Fruit fly (Drosophila melanogaster) whole organism, embryonic: Measurements from ENCODE around the gene Kdm3.

Experiments
- CG10462 ChIP-seq: fragments of 200-800 bp; sonication (Bioruptor generic); optimal IDR thresholded peaks from 2 replicates; lab custom pipeline; 2016; ENCODE audit warnings: missing biosample characterization, missing genetic modification characterization
- CG10543 ChIP-seq: fragments of 200-800 bp; sonication (Bioruptor generic); optimal IDR thresholded peaks from 3 replicates; lab custom pipeline; 2017; ENCODE audit warnings: missing biosample characterization, mild to moderate bottlenecking, missing genetic modification characterization, moderate library complexity
- CG12299 ChIP-seq: fragments of 200-800 bp; sonication (Bioruptor generic); optimal IDR thresholded peaks from 2 replicates; lab custom pipeline; 2018; ENCODE audit warnings: missing biosample characterization, mild to moderate bottlenecking, missing genetic modification characterization
- CG13296 ChIP-seq: fragments of 200-800 bp; sonication (Bioruptor generic); optimal IDR thresholded peaks from 3 replicates; lab custom pipeline; 2018; ENCODE audit warnings: missing biosample characterization, mild to moderate bottlenecking, missing genetic modification characterization
- CG13424 ChIP-seq: fragments of 200-800 bp; sonication (Bioruptor generic); optimal IDR thresholded peaks from 2 replicates; lab custom pipeline; 2019; ENCODE audit warnings: missing biosample characterization, mild to moderate bottlenecking, missing genetic modification characterization, moderate library complexity
- CG14014 ChIP-seq: fragments of 200-800 bp; sonication (Bioruptor generic); IDR thresholded peaks from 2 replicates; pipeline ENCODE4 v1.3.6; 2022; ENCODE audit warnings: missing biosample characterization, missing genetic modification characterization
- CG1602 ChIP-seq: fragments of 200-800 bp; sonication (Bioruptor generic); optimal IDR thresholded peaks from 3 replicates; lab custom pipeline; 2016; ENCODE audit warnings: missing biosample characterization, missing genetic modification characterization
- CG1603 ChIP-seq: fragments of 200-800 bp; sonication (Bioruptor generic); optimal IDR thresholded peaks from 2 replicates; lab custom pipeline; 2019; ENCODE audit warnings: missing biosample characterization, mild to moderate bottlenecking, missing genetic modification characterization, moderate library complexity
- CG1647 ChIP-seq: fragments of 200-800 bp; sonication (Bioruptor generic); optimal IDR thresholded peaks from 3 replicates; lab custom pipeline; 2016; ENCODE audit warnings: missing biosample characterization, missing genetic modification characterization
- CG17186 ChIP-seq: fragments of 200-800 bp; sonication (Bioruptor generic); optimal IDR thresholded peaks from 3 replicates; lab custom pipeline; 2017; ENCODE audit warnings: missing biosample characterization, missing genetic modification reagents, missing genetic modification characterization
- CG2202 ChIP-seq: fragments of 200-800 bp; sonication (Bioruptor generic); optimal IDR thresholded peaks from 2 replicates; lab custom pipeline; 2018; ENCODE audit warnings: missing biosample characterization, mild to moderate bottlenecking, missing genetic modification characterization
- CG2712 ChIP-seq: fragments of 200-800 bp; optimal IDR thresholded peaks from 3 replicates; lab custom pipeline; 2019; ENCODE audit warnings: missing biosample characterization, mild to moderate bottlenecking, missing genetic modification characterization, moderate library complexity
- CG31224 ChIP-seq: fragments of 200-800 bp; sonication (Bioruptor generic); IDR thresholded peaks from 2 replicates; pipeline ENCODE4 v1.3.6; 2022; ENCODE audit warnings: missing biosample characterization, missing genetic modification characterization
- CG3847 ChIP-seq: fragments of 200-800 bp; sonication (Bioruptor generic); IDR thresholded peaks from 2 replicates; pipeline ENCODE4 v1.3.6; 2022; ENCODE audit warnings: missing biosample characterization, missing genetic modification characterization
- CG6654 ChIP-seq: fragments of 200-800 bp; sonication (Bioruptor generic); optimal IDR thresholded peaks from 2 replicates; lab custom pipeline; 2017; ENCODE audit warnings: missing biosample characterization, mild to moderate bottlenecking, missing genetic modification characterization
- CG7839 ChIP-seq: fragments of 200-800 bp; sonication (Bioruptor generic); optimal IDR thresholded peaks from 3 replicates; lab custom pipeline; 2018; ENCODE audit warnings: missing biosample characterization, mild to moderate bottlenecking, missing genetic modification characterization, moderate library complexity
- CG8478 ChIP-seq: fragments of >200 bp; optimal IDR thresholded peaks from 2 replicates; lab custom pipeline; 2018
- CG9437 ChIP-seq: fragments of 200-800 bp; sonication (Bioruptor generic); optimal IDR thresholded peaks from 2 replicates; lab custom pipeline; 2018; ENCODE audit warnings: missing biosample characterization, mild to moderate bottlenecking, missing genetic modification characterization
- CG9727 ChIP-seq: fragments of 200-800 bp; sonication (Bioruptor generic); optimal IDR thresholded peaks from 3 replicates; lab custom pipeline; 2017; ENCODE audit warnings: missing biosample characterization, mild to moderate bottlenecking, missing genetic modification characterization
- CG9797 ChIP-seq: fragments of 200-800 bp; sonication (Bioruptor generic); optimal IDR thresholded peaks from 3 replicates; lab custom pipeline; 2018; ENCODE audit warnings: missing biosample characterization, mild to moderate bottlenecking, missing genetic modification characterization
- Deaf1 ChIP-seq: fragments of 200-800 bp; optimal IDR thresholded peaks from 3 replicates; lab custom pipeline; 2019; ENCODE audit warnings: missing biosample characterization, mild to moderate bottlenecking, missing genetic modification characterization, moderate library complexity
- Drgx ChIP-seq: fragments of 200-800 bp; sonication (Bioruptor generic); IDR thresholded peaks from 2 replicates; pipeline ENCODE4 v1.3.6; 2022; ENCODE audit warnings: missing biosample characterization, missing genetic modification characterization
- HHEX ChIP-seq: fragments of 200-800 bp; sonication (Bioruptor generic); optimal IDR thresholded peaks from 3 replicates; lab custom pipeline; 2017; ENCODE audit warnings: missing biosample characterization, mild to moderate bottlenecking, missing genetic modification characterization, missing genetic modification reagents
- Hr39 ChIP-seq: fragments of >200 bp; optimal IDR thresholded peaks from 2 replicates; lab custom pipeline; 2017
- Jarid2 ChIP-seq: fragments of 200-800 bp; sonication (Bioruptor generic); optimal IDR thresholded peaks from 3 replicates; lab custom pipeline; 2017; ENCODE audit warnings: mild to moderate bottlenecking, missing biosample characterization, missing genetic modification reagents, missing genetic modification characterization
- Sin3A ChIP-seq: fragments of >200 bp; optimal IDR thresholded peaks from 2 replicates; lab custom pipeline; 2018
- TFAM ChIP-seq: fragments of 200-800 bp; sonication (Bioruptor generic); optimal IDR thresholded peaks from 2 replicates; lab custom pipeline; 2017; ENCODE audit warnings: missing biosample characterization, missing genetic modification characterization, inconsistent platforms
- Taf1 ChIP-seq: fragments of 200-800 bp; sonication (Bioruptor generic); IDR thresholded peaks from 2 replicates; pipeline ENCODE4 v1.3.6; 2022; ENCODE audit warnings: missing biosample characterization, missing genetic modification characterization
- ab ChIP-seq: fragments of 200-800 bp; sonication (Bioruptor generic); optimal IDR thresholded peaks from 2 replicates; lab custom pipeline; 2016; ENCODE audit warnings: missing biosample characterization, missing genetic modification characterization
- ap ChIP-seq: fragments of 200-800 bp; sonication (Bioruptor generic); IDR thresholded peaks from 2 replicates; pipeline ENCODE4 v1.3.6; 2022; ENCODE audit warnings: missing biosample characterization, missing genetic modification characterization
- bsh ChIP-seq, 2 experiments: fragments of 200-800 bp; sonication (Bioruptor generic); optimal IDR thresholded peaks; 2 replicates each; lab custom pipeline; 2017 to 2018; ENCODE audit warnings: mild to moderate bottlenecking in 2 of 2, missing biosample characterization in 2 of 2, missing genetic modification characterization in 2 of 2, moderate library complexity in 1 of 2
- cad ChIP-seq: fragments of >200 bp; optimal IDR thresholded peaks from 2 replicates; lab custom pipeline; 2017; ENCODE audit warnings: missing biosample characterization, missing genetic modification characterization
- ci ChIP-seq: fragments of 200-800 bp; sonication (Bioruptor generic); IDR thresholded peaks from 3 replicates; pipeline ENCODE4 v1.3.6; 2022; ENCODE audit warnings: missing biosample characterization, missing genetic modification characterization
- dm ChIP-seq: fragments of 200-800 bp; sonication (Bioruptor generic); optimal IDR thresholded peaks from 3 replicates; lab custom pipeline; 2016; ENCODE audit warnings: missing biosample characterization, missing genetic modification characterization
- dmrt99B ChIP-seq: fragments of 200-800 bp; sonication (Bioruptor generic); optimal IDR thresholded peaks from 2 replicates; lab custom pipeline; 2018; ENCODE audit warnings: missing biosample characterization, mild to moderate bottlenecking, missing genetic modification characterization, moderate library complexity
- en ChIP-seq: fragments of 200-800 bp; sonication (Bioruptor generic); optimal IDR thresholded peaks from 2 replicates; lab custom pipeline; 2016; ENCODE audit warnings: missing biosample characterization, missing genetic modification characterization
- eve ChIP-seq, 2 experiments: fragments of >200 bp; optimal IDR thresholded peaks; 2 replicates each; lab custom pipeline; 2017; ENCODE audit warnings: missing biosample characterization in 2 of 2, missing genetic modification characterization in 2 of 2
- ewg ChIP-seq: fragments of 200-800 bp; sonication (Bioruptor generic); optimal IDR thresholded peaks from 3 replicates; lab custom pipeline; 2017; ENCODE audit warnings: mild to moderate bottlenecking, missing biosample characterization, missing genetic modification reagents, missing genetic modification characterization
- exex ChIP-seq: fragments of 200-800 bp; sonication (Bioruptor generic); optimal IDR thresholded peaks from 4 replicates; lab custom pipeline; 2018; ENCODE audit warnings: missing biosample characterization, mild to moderate bottlenecking, missing genetic modification characterization, moderate library complexity
- fd64A ChIP-seq: fragments of 200-800 bp; sonication (Bioruptor generic); optimal IDR thresholded peaks from 3 replicates; lab custom pipeline; 2018; ENCODE audit warnings: missing biosample characterization, mild to moderate bottlenecking, missing genetic modification characterization
- hkb ChIP-seq, 2 experiments: fragments of 200-800 bp in 1 of 2; fragments of >200 bp in 1 of 2; sonication (Bioruptor generic) in 1 of 2; IDR thresholded peaks in 1 of 2; optimal IDR thresholded peaks in 1 of 2; 2 replicates each; pipeline versions ENCODE4 v1.3.6 to Lab custom; 2017 to 2022; ENCODE audit warnings: missing biosample characterization in 1 of 2, missing genetic modification characterization in 1 of 2
- luna ChIP-seq: fragments of 200-800 bp; sonication (Bioruptor generic); optimal IDR thresholded peaks from 2 replicates; lab custom pipeline; 2016; ENCODE audit warnings: missing biosample characterization, missing genetic modification characterization
- mirr ChIP-seq: fragments of 200-800 bp; sonication (Bioruptor generic); optimal IDR thresholded peaks from 3 replicates; lab custom pipeline; 2018; ENCODE audit warnings: missing biosample characterization, mild to moderate bottlenecking, missing genetic modification characterization
- p53 ChIP-seq: fragments of 200-800 bp; sonication (Bioruptor generic); optimal IDR thresholded peaks from 2 replicates; lab custom pipeline; 2016; ENCODE audit warnings: missing biosample characterization, missing genetic modification characterization
- pum ChIP-seq: fragments of 200-800 bp; sonication (Bioruptor generic); optimal IDR thresholded peaks from 2 replicates; lab custom pipeline; 2016; ENCODE audit warnings: missing biosample characterization, missing genetic modification characterization
- ro ChIP-seq: fragments of 200-800 bp; sonication (Bioruptor generic); IDR thresholded peaks from 2 replicates; pipeline ENCODE4 v1.3.6; 2022; ENCODE audit warnings: missing biosample characterization, missing genetic modification characterization
- row ChIP-seq: fragments of 200-800 bp; sonication (Bioruptor generic); IDR thresholded peaks from 3 replicates; pipeline ENCODE4 v1.3.6; 2022; ENCODE audit warnings: missing biosample characterization, missing genetic modification characterization
- shn ChIP-seq: fragments of 200-800 bp; sonication (Bioruptor generic); optimal IDR thresholded peaks from 3 replicates; lab custom pipeline; 2016; ENCODE audit warnings: missing biosample characterization, missing genetic modification characterization
- sob ChIP-seq: fragments of 200-800 bp; sonication (Bioruptor generic); IDR thresholded peaks from 2 replicates; pipeline ENCODE4 v1.3.6; 2022; ENCODE audit warnings: missing biosample characterization, missing genetic modification characterization
- trh ChIP-seq: fragments of 200-800 bp; sonication (Bioruptor generic); optimal IDR thresholded peaks from 2 replicates; lab custom pipeline; 2016; ENCODE audit warnings: missing biosample characterization, missing genetic modification characterization
- tx ChIP-seq: fragments of 200-800 bp; sonication (Bioruptor generic); optimal IDR thresholded peaks from 2 replicates; lab custom pipeline; 2016; ENCODE audit warnings: missing biosample characterization, missing genetic modification characterization
- wor ChIP-seq: fragments of 200-800 bp; sonication (Bioruptor generic); IDR thresholded peaks from 2 replicates; pipeline ENCODE4 v1.3.6; 2022; ENCODE audit warnings: missing biosample characterization, missing genetic modification characterization

The Kdm3 gene

dm6 chr3R:9534125-9534496 lies 18.3 kb downstream of the Kdm3 start (continued):
- TF ChIP-seq exex (no peak), Hr39 (no peak), CG17186 (GFP tag; lab: Kevin White, UChicago) (peak; percentile 73), CG14014 (GFP tag; lab: Robert Waterston, UW) (peak; percentile 90), CG13296 (peak; percentile 81), row (GFP tag; lab: Robert Waterston, UW) (peak; percentile 88), trh (GFP tag; lab: Kevin White, UChicago) (peak; percentile 80), en (GFP tag; lab: Kevin White, UChicago) (peak; percentile 79), HHEX (GFP tag; lab: Kevin White, UChicago) (peak; percentile 87), bsh (GFP tag; optimal IDR thresholded peaks at IDR 0.05; lab: Kevin White, UChicago) (peak; percentile 65 to 97), luna (peak; percentile 80), CG7839 (tag; lab: Kevin White, UChicago) (peak; percentile 95), CG3847 (GFP tag; lab: Robert Waterston, UW) (no peak; the same call in 1 of the 2 replicates), CG2712 (peak; percentile 96), CG9797 (GFP tag; lab: Kevin White, UChicago) (no peak), CG10462 (GFP tag; lab: Kevin White, UChicago) (peak; percentile 83), CG1603 (tag; lab: Kevin White, UChicago) (peak; percentile 90), Sin3A (no peak), sob (GFP tag; lab: Robert Waterston, UW) (peak; percentile 93), ap (peak; percentile 90), p53 (GFP tag; lab: Kevin White, UChicago) (peak; percentile 31), eve (GFP tag; optimal IDR thresholded peaks at IDR 0.05; lab: Kevin White, UChicago) (peak in 1 of 2 experiments; percentile 98), pum (GFP tag; lab: Kevin White, UChicago) (peak; percentile 94), CG2202 (tag; lab: Kevin White, UChicago) (peak; percentile 87), tx (peak; percentile 91), CG1602 (GFP tag; lab: Kevin White, UChicago) (peak; percentile 91), Drgx (GFP tag; lab: Robert Waterston, UW) (peak; percentile 93), hkb (optimal IDR thresholded peaks at IDR 0.05; lab: Kevin White, UChicago) (no peak), hkb (GFP tag; IDR thresholded peaks at IDR 0.05; lab: Robert Waterston, UW) (peak; percentile 93), dm (GFP tag; lab: Kevin White, UChicago) (peak; percentile 88), CG9437 (peak; percentile 90), wor (GFP tag; lab: Robert Waterston, UW) (peak; percentile 93), Jarid2 (GFP tag; lab: Kevin White, UChicago) (no peak), CG9727 (GFP tag; lab: Kevin White, UChicago) (peak; percentile 85), CG12299 (peak; percentile 92), fd64A (GFP tag; lab: Kevin White, UChicago) (peak; percentile 77), shn (peak; percentile 83), CG1647 (GFP tag; lab: Kevin White, UChicago) (peak; percentile 90), CG8478 (no peak), CG31224 (GFP tag; lab: Robert Waterston, UW) (peak; percentile 74), CG10543 (GFP tag; lab: Kevin White, UChicago) (no peak), CG13424 (tag; lab: Kevin White, UChicago) (peak; percentile 95), ci (GFP tag; lab: Robert Waterston, UW) (peak; percentile 98), TFAM (GFP tag; lab: Kevin White, UChicago) (peak; percentile 65), ab (GFP tag; lab: Kevin White, UChicago) (peak; percentile 50), CG6654 (GFP tag; lab: Kevin White, UChicago) (peak; percentile 77), ewg (GFP tag; lab: Kevin White, UChicago) (peak; percentile 91), cad (GFP tag; lab: Kevin White, UChicago) (no peak), Taf1 (GFP tag; lab: Robert Waterston, UW) (peak; percentile 63; the same call in 1 of the 2 replicates), ro (GFP tag; lab: Robert Waterston, UW) (peak; percentile 61), Deaf1 (tag; lab: Kevin White, UChicago) (no peak), mirr (GFP tag; lab: Kevin White, UChicago) (no peak), dmrt99B (tag; lab: Kevin White, UChicago) (peak; percentile 98)
